Worm (Caenorhabditis elegans): ENCODE results near the gene F33G12.3.

DNA sequence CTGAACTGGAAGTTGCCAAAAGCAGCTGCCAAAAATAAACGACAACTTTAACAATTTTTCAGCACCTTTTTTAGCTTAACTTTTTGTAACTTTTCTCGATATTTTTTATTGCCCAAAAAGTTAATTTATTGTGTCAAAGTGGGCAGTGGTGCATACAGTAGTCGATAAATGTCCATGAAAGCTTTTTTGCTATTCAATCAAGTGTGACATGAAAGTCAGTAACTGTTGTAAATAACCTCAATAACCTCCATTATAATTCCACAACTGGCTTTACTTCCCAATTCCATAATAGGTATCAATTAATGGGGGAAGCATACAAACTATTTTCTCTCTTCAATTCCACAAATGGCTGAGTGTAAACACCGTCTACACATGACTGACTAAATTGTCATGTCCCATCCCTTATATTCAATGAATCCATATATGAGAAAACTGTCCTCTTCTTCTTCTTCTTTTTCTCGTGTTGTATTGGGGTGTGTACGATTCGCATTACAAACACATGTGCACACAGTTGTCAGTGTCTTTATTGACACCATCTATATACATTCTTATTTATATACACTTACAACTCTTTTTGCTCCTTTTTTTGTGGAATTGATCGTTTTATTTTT, 14.5 kb upstream of the F33G12.3 start:
- TF ChIP-seq ztf-28 (GFP tag; IDR thresholded peaks at IDR 0.05), result no peak
- no peak for TF ChIP-seq C06A6.2 (GFP tag; conservative IDR thresholded peaks at IDR 0.05)
- no peak for TF ChIP-seq sea-2 (GFP tag; IDR thresholded peaks at IDR 0.05)
